Worm (Caenorhabditis elegans) whole organism, dauer: ENCODE results near the gene B0035.13.
"Not testable (repeated sequence)": the region's sequence is repeated elsewhere in the genome, so short reads cannot be mapped to it uniquely, and the experiment has no call there.

ENCODE experiments used
- unc-62 ChIP-seq: sonication (generic microtip); optimal IDR thresholded peaks from 2 replicates; lab custom pipeline; 2017; ENCODE audit warnings: missing biosample characterization, missing genetic modification reagents, missing genetic modification characterization

The B0035.13 gene

DNA sequence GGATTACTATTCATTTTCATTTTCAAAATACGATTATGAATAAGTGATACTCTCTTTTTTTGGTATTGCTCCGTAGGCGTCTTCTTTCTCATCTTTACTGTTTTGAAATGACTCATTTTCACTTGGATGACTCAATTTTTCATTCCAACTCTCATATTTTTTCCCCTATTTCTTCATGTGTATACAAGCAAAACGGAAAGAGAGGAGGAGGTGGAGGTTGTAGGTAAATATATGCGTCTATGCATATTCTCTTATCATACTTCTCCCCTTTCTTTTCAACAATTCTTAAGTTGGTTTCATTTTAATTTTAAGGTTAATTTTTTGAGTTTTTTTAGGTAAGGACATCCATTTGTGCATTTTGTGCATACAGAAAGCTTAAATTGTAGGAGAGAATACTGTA is 20.4 kb downstream of the B0035.13 start:
- TF ChIP-seq unc-62 (GFP tag; lab: Kevin White, UChicago) = no peak

ce11 chrIV:11285239-11285638 is 21.3 kb downstream of the B0035.13 start:
- TF ChIP-seq unc-62 (GFP tag; lab: Kevin White, UChicago) = no peak

- TF ChIP-seq unc-62 (GFP tag; lab: Kevin White, UChicago) = no peak
Measured at ce11 chrIV:11284102-11284531, 22.4 kb downstream of the B0035.13 start.

- TF ChIP-seq unc-62 (GFP tag; lab: Kevin White, UChicago) = no peak
Measured at ce11 chrIV:11276026-11276425, 30.5 kb downstream of the B0035.13 start.

ce11 chrIV:11273151-11273550 is 33.4 kb downstream of the B0035.13 start, which contains the start of gene gtl-2:
gtl-2 (plus strand) TSS chrIV:11273451.
- no peak for TF ChIP-seq unc-62 (GFP tag; lab: Kevin White, UChicago)

DNA sequence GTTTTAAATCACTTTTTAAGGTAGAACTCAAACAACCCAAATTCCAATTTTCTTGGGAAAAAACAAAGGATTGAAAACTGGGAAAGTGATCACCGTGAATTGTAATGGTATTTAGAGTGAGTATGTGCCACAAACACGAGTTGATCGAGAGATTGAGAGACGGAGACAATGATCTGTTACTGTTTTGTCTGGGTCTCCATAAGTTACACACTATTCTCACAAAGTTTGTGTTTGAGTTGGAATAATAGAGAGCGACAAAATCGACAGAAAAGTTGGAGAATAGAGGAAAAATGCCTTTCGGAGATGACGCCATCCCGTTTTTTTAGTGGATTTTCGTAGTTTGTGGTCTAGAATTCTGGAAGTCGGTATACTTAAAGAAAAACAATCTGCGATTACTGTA is 35.3 kb downstream of the B0035.13 start, which contains the start of gene nhr-7:
TSS of gene nhr-7 (minus strand) at position 101 of the 400 bp plus-strand sequence.
- no peak for TF ChIP-seq unc-62 (GFP tag; lab: Kevin White, UChicago)

- no peak for TF ChIP-seq unc-62 (GFP tag; lab: Kevin White, UChicago)
Measured at ce11 chrIV:11269483-11269882, 37.0 kb downstream of the B0035.13 start.

DNA sequence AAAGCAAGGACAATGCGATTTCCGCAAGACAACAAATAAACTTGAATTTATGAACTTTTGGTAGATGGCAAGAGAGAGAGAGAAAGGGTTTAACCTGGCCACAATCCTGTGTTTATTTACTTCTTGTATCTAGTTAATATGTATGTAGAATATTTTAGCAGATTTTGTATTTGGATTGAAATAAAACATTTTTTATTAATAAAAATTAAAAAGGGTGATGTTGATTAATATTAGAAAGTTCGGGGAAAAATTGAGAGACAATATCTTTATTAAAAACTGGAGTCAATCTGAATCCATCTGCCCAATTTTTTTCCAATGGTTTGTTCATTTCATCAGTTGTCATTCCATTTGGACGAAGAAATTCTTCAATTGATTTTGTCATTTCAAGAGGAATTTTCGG is 40.4 kb downstream of the B0035.13 start, which contains the start of gene col-127:
TSS of gene col-127 (minus strand) at position 101 of the 400 bp plus-strand sequence.
- no peak for TF ChIP-seq unc-62 (GFP tag; lab: Kevin White, UChicago)

DNA sequence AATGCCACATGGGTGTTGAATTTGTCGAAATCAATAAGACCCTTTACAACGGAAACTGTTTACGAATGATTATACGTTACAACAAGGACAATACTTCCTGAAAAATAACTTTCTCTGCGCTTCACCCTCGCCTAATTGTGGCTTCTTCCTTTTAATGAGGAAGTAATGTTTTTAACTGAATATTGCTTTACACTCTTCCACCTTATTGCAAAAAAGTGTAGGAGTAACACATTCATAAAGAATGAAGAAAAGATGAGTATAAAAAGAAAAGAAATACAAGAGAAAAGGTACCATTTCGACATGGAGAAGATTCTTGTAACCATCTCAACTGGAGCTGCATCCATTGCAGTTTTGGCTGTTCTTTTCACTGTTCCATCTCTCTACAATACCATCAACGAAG is 43.4 kb downstream of the B0035.13 start, which contains the start of gene col-126:
TSS of gene col-126 (plus strand) at position 301 of the 400 bp plus-strand sequence.
- TF ChIP-seq unc-62 (GFP tag; lab: Kevin White, UChicago) = not testable (repeated sequence)

DNA sequence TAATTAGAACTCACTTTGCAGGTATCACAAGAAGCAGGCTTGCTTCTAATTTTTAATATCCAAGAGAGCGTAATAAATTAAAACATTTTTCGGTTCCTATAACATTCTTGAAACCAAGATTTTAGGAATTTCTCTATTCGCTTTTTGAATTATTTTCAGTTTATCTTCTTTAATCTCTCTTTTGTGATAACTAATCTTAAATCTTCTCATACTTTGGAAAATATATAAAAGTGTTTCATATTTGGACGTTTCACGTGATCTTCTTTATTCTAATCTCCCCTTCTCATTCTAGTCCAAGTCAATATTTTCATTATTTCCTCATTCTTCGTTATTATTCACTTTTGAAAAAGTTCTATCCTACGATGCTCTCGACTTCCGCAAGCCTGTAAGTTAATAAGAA is 45.0 kb downstream of the B0035.13 start, which contains the start of gene F54D1.1:
TSS of gene F54D1.1 (plus strand) at position 301 of the 400 bp plus-strand sequence.
- no peak for TF ChIP-seq unc-62 (GFP tag; lab: Kevin White, UChicago)

- no peak for TF ChIP-seq unc-62 (GFP tag; lab: Kevin White, UChicago)
Measured at ce11 chrIV:11260544-11261227, 45.8 kb downstream of the B0035.13 start, which contains the start of gene C05C12.5. C05C12.5 (minus strand) TSS chrIV:11261185.

ce11 chrIV:11259485-11259972 is 47.0 kb downstream of the B0035.13 start, which contains the start of gene gtl-1:
gtl-1 (minus strand) TSS chrIV:11259535.
- no peak for TF ChIP-seq unc-62 (GFP tag; lab: Kevin White, UChicago)

DNA sequence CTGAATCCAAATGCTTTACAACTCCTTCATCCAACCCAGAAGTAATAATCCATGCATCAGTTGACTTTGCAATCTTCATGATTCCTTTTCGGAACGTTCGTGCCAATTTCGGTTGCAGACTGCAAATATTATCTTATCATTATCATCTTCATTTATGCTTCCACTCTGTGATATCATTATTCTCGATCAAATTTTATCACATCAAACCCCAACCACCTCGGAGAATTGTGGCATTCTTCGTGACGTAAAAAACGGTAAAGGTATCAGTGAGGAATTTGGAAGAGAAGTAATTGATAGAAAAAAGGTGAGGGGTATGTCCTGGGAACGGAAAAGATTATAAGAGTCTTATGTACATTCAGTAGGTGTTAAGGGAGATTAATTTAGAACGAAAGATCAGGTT is 49.0 kb downstream of the B0035.13 start:
- no peak for TF ChIP-seq unc-62 (GFP tag; lab: Kevin White, UChicago)
